Fruit fly (Drosophila melanogaster) whole organism, embryonic: ENCODE results near the gene CG7924.

Experiments
- Atf6 ChIP-seq: fragments of 200-800 bp; sonication (Bioruptor generic); IDR thresholded peaks from 2 replicates; pipeline ENCODE4 v1.3.6; 2022; ENCODE audit warnings: missing biosample characterization, missing genetic modification characterization
- Bgb ChIP-seq: fragments of 200-800 bp; sonication (Bioruptor generic); IDR thresholded peaks from 2 replicates; pipeline ENCODE4 v1.3.6; 2022; ENCODE audit warnings: missing biosample characterization, missing genetic modification characterization; ENCODE audit not compliant: partially characterized antibody
- C15 ChIP-seq: fragments of 200-800 bp; sonication (Bioruptor generic); IDR thresholded peaks from 3 replicates; pipeline ENCODE4 v1.3.6; 2022; ENCODE audit warnings: missing biosample characterization, missing genetic modification characterization
- CG10321 ChIP-seq: fragments of 200-800 bp; sonication (Bioruptor generic); IDR thresholded peaks from 2 replicates; pipeline ENCODE4 v1.3.6; 2022; ENCODE audit warnings: missing biosample characterization, missing genetic modification characterization
- CG10543 ChIP-seq: fragments of 200-800 bp; sonication (Bioruptor generic); optimal IDR thresholded peaks from 3 replicates; lab custom pipeline; 2017; ENCODE audit warnings: missing biosample characterization, mild to moderate bottlenecking, missing genetic modification characterization, moderate library complexity
- CG12299 ChIP-seq: fragments of 200-800 bp; sonication (Bioruptor generic); optimal IDR thresholded peaks from 2 replicates; lab custom pipeline; 2018; ENCODE audit warnings: missing biosample characterization, mild to moderate bottlenecking, missing genetic modification characterization
- CG12769 ChIP-seq: fragments of 200-800 bp; sonication (Bioruptor generic); optimal IDR thresholded peaks from 2 replicates; lab custom pipeline; 2019; ENCODE audit warnings: missing biosample characterization, mild to moderate bottlenecking, missing genetic modification characterization, moderate library complexity
- CG14441 ChIP-seq: fragments of 200-800 bp; sonication (Bioruptor generic); IDR thresholded peaks from 2 replicates; pipeline ENCODE4 v1.3.6; 2022; ENCODE audit warnings: missing biosample characterization, missing genetic modification characterization
- CG15479 ChIP-seq: fragments of 200-800 bp; sonication (Bioruptor generic); optimal IDR thresholded peaks from 3 replicates; lab custom pipeline; 2019; ENCODE audit warnings: missing biosample characterization, mild to moderate bottlenecking, missing genetic modification characterization, moderate library complexity
- CG15696 ChIP-seq: fragments of 200-800 bp; sonication (Bioruptor generic); optimal IDR thresholded peaks from 2 replicates; lab custom pipeline; 2019; ENCODE audit warnings: missing biosample characterization, mild to moderate bottlenecking, missing genetic modification characterization, moderate library complexity
- CG16863 ChIP-seq: fragments of 200-800 bp; sonication (Bioruptor generic); optimal IDR thresholded peaks from 3 replicates; lab custom pipeline; 2016; ENCODE audit warnings: missing biosample characterization, missing genetic modification characterization
- CG17568 ChIP-seq: fragments of 200-800 bp; sonication (Bioruptor generic); optimal IDR thresholded peaks from 2 replicates; lab custom pipeline; 2018; ENCODE audit warnings: missing biosample characterization, mild to moderate bottlenecking, missing genetic modification characterization, moderate library complexity
- CG1832 ChIP-seq: fragments of 200-800 bp; sonication (Bioruptor generic); optimal IDR thresholded peaks from 2 replicates; lab custom pipeline; 2017; ENCODE audit warnings: missing biosample characterization, mild to moderate bottlenecking, missing genetic modification characterization, inconsistent platforms
- CG18764 ChIP-seq: fragments of 200-800 bp; sonication (Bioruptor generic); optimal IDR thresholded peaks from 3 replicates; lab custom pipeline; 2016; ENCODE audit warnings: missing biosample characterization, missing genetic modification characterization
- CG2129 ChIP-seq: fragments of 200-800 bp; sonication (Bioruptor generic); IDR thresholded peaks from 2 replicates; pipeline ENCODE4 v1.3.6; 2022; ENCODE audit warnings: missing biosample characterization, missing genetic modification characterization; ENCODE audit not compliant: partially characterized antibody
- CG2199 ChIP-seq: fragments of 200-800 bp; sonication (Bioruptor generic); IDR thresholded peaks from 3 replicates; pipeline ENCODE4 v1.3.6; 2022; ENCODE audit warnings: missing biosample characterization, missing genetic modification characterization
- CG2875 ChIP-seq: fragments of 200-800 bp; sonication (Bioruptor generic); optimal IDR thresholded peaks from 2 replicates; lab custom pipeline; 2017; ENCODE audit warnings: missing biosample characterization, mild to moderate bottlenecking, missing genetic modification characterization, missing genetic modification reagents
- CG32772 ChIP-seq: fragments of 200-800 bp; sonication (Bioruptor generic); IDR thresholded peaks from 2 replicates; pipeline ENCODE4 v1.3.6; 2022; ENCODE audit warnings: missing biosample characterization, missing genetic modification characterization
- CG3995 ChIP-seq: fragments of 200-800 bp; sonication (Bioruptor generic); optimal IDR thresholded peaks from 3 replicates; lab custom pipeline; 2016; ENCODE audit warnings: missing biosample characterization, missing genetic modification characterization
- CG4328 ChIP-seq: fragments of 200-800 bp; sonication (Bioruptor generic); optimal IDR thresholded peaks from 3 replicates; lab custom pipeline; 2017; ENCODE audit warnings: missing biosample characterization, missing genetic modification reagents, missing genetic modification characterization
- CG5180 ChIP-seq: fragments of 200-800 bp; sonication (Bioruptor generic); optimal IDR thresholded peaks from 3 replicates; lab custom pipeline; 2017; ENCODE audit warnings: missing biosample characterization, missing genetic modification characterization, mild to moderate bottlenecking, moderate library complexity, missing genetic modification reagents
- CG7271 ChIP-seq: fragments of 200-800 bp; sonication (Bioruptor generic); optimal IDR thresholded peaks from 2 replicates; lab custom pipeline; 2018; ENCODE audit warnings: missing biosample characterization, mild to moderate bottlenecking, missing genetic modification characterization, moderate library complexity
- CrebB ChIP-seq: fragments of 200-800 bp; sonication (Bioruptor generic); optimal IDR thresholded peaks from 3 replicates; lab custom pipeline; 2018; ENCODE audit warnings: missing biosample characterization, mild to moderate bottlenecking, missing genetic modification characterization
- D ChIP-seq, 2 experiments: fragments of 200-800 bp in 1 of 2; fragments of >200 bp in 1 of 2; sonication (Bioruptor generic) in 1 of 2; optimal IDR thresholded peaks; 2 replicates in 1 of 2; 3 replicates in 1 of 2; lab custom pipeline; 2017; ENCODE audit warnings: mild to moderate bottlenecking in 1 of 2, missing biosample characterization in 1 of 2, missing genetic modification characterization in 1 of 2, missing genetic modification reagents in 1 of 2
- Dip3 ChIP-seq: fragments of 200-800 bp; sonication (Bioruptor generic); optimal IDR thresholded peaks from 3 replicates; lab custom pipeline; 2016; ENCODE audit warnings: missing biosample characterization, missing genetic modification characterization
- Eip74EF ChIP-seq, 2 experiments: fragments of 200-800 bp in 1 of 2; fragments of >200 bp in 1 of 2; sonication (Bioruptor generic) in 1 of 2; optimal IDR thresholded peaks; 2 replicates each; lab custom pipeline; 2017 to 2019; ENCODE audit warnings: missing biosample characterization in 2 of 2, missing genetic modification characterization in 2 of 2, mild to moderate bottlenecking in 1 of 2, moderate library complexity in 1 of 2
- HLHmδ ChIP-seq: fragments of 200-800 bp; sonication (Bioruptor generic); optimal IDR thresholded peaks from 2 replicates; lab custom pipeline; 2018; ENCODE audit warnings: missing biosample characterization, mild to moderate bottlenecking, missing genetic modification characterization, moderate library complexity
- Hmr ChIP-seq: fragments of 200-800 bp; sonication (Bioruptor generic); optimal IDR thresholded peaks from 3 replicates; lab custom pipeline; 2017; ENCODE audit warnings: mild to moderate bottlenecking, missing biosample characterization, missing genetic modification reagents, missing genetic modification characterization
- Med ChIP-seq: fragments of 200-800 bp; sonication (Bioruptor generic); peaks from one replicate; lab custom pipeline; 2016; ENCODE audit warnings: missing biosample characterization, missing genetic modification characterization, mild to moderate bottlenecking, inconsistent platforms, moderate library complexity
- Mes4 ChIP-seq: fragments of 200-800 bp; sonication (Bioruptor generic); optimal IDR thresholded peaks from 2 replicates; lab custom pipeline; 2016; ENCODE audit warnings: missing biosample characterization, missing genetic modification characterization
- Nf-YB ChIP-seq: fragments of 200-800 bp; sonication (Bioruptor generic); optimal IDR thresholded peaks from 3 replicates; lab custom pipeline; 2019; ENCODE audit warnings: missing biosample characterization, mild to moderate bottlenecking, missing genetic modification characterization, moderate library complexity
- Scr ChIP-seq: fragments of 200-800 bp; sonication (Bioruptor generic); IDR thresholded peaks from 2 replicates; pipeline ENCODE4 v1.3.6; 2022; ENCODE audit warnings: missing biosample characterization, missing genetic modification characterization; ENCODE audit not compliant: partially characterized antibody
- Sry-β ChIP-seq: fragments of 200-800 bp; sonication (Bioruptor generic); optimal IDR thresholded peaks from 2 replicates; lab custom pipeline; 2018; ENCODE audit warnings: missing biosample characterization, mild to moderate bottlenecking, missing genetic modification characterization, moderate library complexity
- btn ChIP-seq: fragments of 200-800 bp; sonication (Bioruptor generic); optimal IDR thresholded peaks from 2 replicates; lab custom pipeline; 2016; ENCODE audit warnings: missing biosample characterization, missing genetic modification characterization
- cg ChIP-seq: fragments of 200-800 bp; sonication (Bioruptor generic); optimal IDR thresholded peaks from 3 replicates; lab custom pipeline; 2019; ENCODE audit warnings: missing biosample characterization, mild to moderate bottlenecking, missing genetic modification characterization, moderate library complexity
- dmrt99B ChIP-seq: fragments of 200-800 bp; sonication (Bioruptor generic); optimal IDR thresholded peaks from 2 replicates; lab custom pipeline; 2018; ENCODE audit warnings: missing biosample characterization, mild to moderate bottlenecking, missing genetic modification characterization, moderate library complexity
- gce ChIP-seq: fragments of 200-800 bp; sonication (Bioruptor generic); IDR thresholded peaks from 3 replicates; pipeline ENCODE4 v1.3.6; 2022; ENCODE audit warnings: missing biosample characterization, missing genetic modification characterization
- kni ChIP-seq: fragments of 200-800 bp; sonication (Bioruptor generic); optimal IDR thresholded peaks from 3 replicates; lab custom pipeline; 2017; ENCODE audit warnings: mild to moderate bottlenecking, missing biosample characterization, missing genetic modification reagents, missing genetic modification characterization
- lab ChIP-seq: fragments of 200-800 bp; sonication (Bioruptor generic); optimal IDR thresholded peaks from 3 replicates; lab custom pipeline; 2017; ENCODE audit warnings: missing biosample characterization, missing genetic modification characterization, mild to moderate bottlenecking, moderate library complexity, missing genetic modification reagents
- pita ChIP-seq: fragments of 200-800 bp; sonication (Bioruptor generic); optimal IDR thresholded peaks from 2 replicates; lab custom pipeline; 2017; ENCODE audit warnings: missing biosample characterization, mild to moderate bottlenecking, missing genetic modification characterization
- row ChIP-seq: fragments of 200-800 bp; sonication (Bioruptor generic); IDR thresholded peaks from 3 replicates; pipeline ENCODE4 v1.3.6; 2022; ENCODE audit warnings: missing biosample characterization, missing genetic modification characterization
- salm ChIP-seq: fragments of 200-800 bp; sonication (Bioruptor generic); optimal IDR thresholded peaks from 2 replicates; lab custom pipeline; 2018; ENCODE audit warnings: missing biosample characterization, mild to moderate bottlenecking, missing genetic modification characterization
- sna ChIP-seq: fragments of 200-800 bp; sonication (Bioruptor generic); IDR thresholded peaks from 2 replicates; pipeline ENCODE4 v1.3.6; 2022; ENCODE audit warnings: missing biosample characterization, missing genetic modification characterization; ENCODE audit not compliant: partially characterized antibody
- sqz ChIP-seq: fragments of 200-800 bp; sonication (Bioruptor generic); optimal IDR thresholded peaks from 3 replicates; lab custom pipeline; 2018; ENCODE audit warnings: missing biosample characterization, mild to moderate bottlenecking, missing genetic modification characterization
- stwl ChIP-seq: fragments of 200-800 bp; sonication (Bioruptor generic); optimal IDR thresholded peaks from 3 replicates; lab custom pipeline; 2018; ENCODE audit warnings: missing biosample characterization, mild to moderate bottlenecking, missing genetic modification characterization, moderate library complexity
- trem ChIP-seq: fragments of 200-800 bp; optimal IDR thresholded peaks from 3 replicates; lab custom pipeline; 2019; ENCODE audit warnings: missing biosample characterization, mild to moderate bottlenecking, missing genetic modification characterization, moderate library complexity
- vvl ChIP-seq: fragments of 200-800 bp; sonication (Bioruptor generic); IDR thresholded peaks from 2 replicates; pipeline ENCODE4 v1.3.6; 2022; ENCODE audit warnings: missing biosample characterization, missing genetic modification characterization
- zf30C ChIP-seq: fragments of 200-800 bp; sonication (Bioruptor generic); optimal IDR thresholded peaks from 3 replicates; lab custom pipeline; 2018; ENCODE audit warnings: missing biosample characterization, mild to moderate bottlenecking, missing genetic modification characterization
- zfh2 ChIP-seq: fragments of 200-800 bp; sonication (Bioruptor generic); optimal IDR thresholded peaks from 2 replicates; lab custom pipeline; 2016; ENCODE audit warnings: missing biosample characterization, missing genetic modification characterization

CG7924 gene

DNA sequence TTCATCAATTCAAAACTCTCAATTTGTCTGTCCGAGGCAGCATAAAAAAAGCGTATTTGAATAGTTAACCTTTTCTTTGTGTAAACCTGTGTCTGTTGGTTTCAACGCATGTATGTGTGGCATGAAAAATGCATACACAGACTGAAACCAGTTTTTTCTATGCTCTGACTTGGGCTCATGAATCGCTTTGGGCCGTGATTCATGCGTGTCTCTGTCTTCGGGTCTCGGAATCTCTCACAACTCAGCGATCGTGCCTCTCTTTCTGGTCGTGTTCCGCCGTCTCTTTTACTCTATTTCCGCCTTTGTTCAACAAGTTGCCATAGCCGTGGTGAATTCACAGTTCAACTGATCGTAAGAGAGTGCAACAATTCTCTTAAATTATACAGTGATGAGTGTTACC, 32.3 kb upstream of the CG7924 start (continued):
- TF ChIP-seq CG15479 (GFP tag; lab: Kevin White, UChicago): peak; percentile 12
- TF ChIP-seq Nf-YB: peak; percentile 2
- peak; percentile 87 for TF ChIP-seq kni (GFP tag; lab: Kevin White, UChicago)
- TF ChIP-seq D (optimal IDR thresholded peaks at IDR 0.05; lab: Kevin White, UChicago): peak; percentile 1
- TF ChIP-seq D (GFP tag; optimal IDR thresholded peaks at IDR 0.05; lab: Kevin White, UChicago): no peak
- no peak for TF ChIP-seq pita (GFP tag; lab: Kevin White, UChicago)
- TF ChIP-seq CG14441 (GFP tag; lab: Robert Waterston, UW): no peak
- TF ChIP-seq C15: no peak
- TF ChIP-seq vvl (GFP tag; lab: Robert Waterston, UW): peak; percentile 79
- TF ChIP-seq CG10321 (GFP tag; lab: Robert Waterston, UW): peak; percentile 84
- TF ChIP-seq trem (tag; lab: Kevin White, UChicago): peak; percentile 27
- TF ChIP-seq CG2875 (GFP tag; lab: Kevin White, UChicago): no peak
- TF ChIP-seq CG3995 (GFP tag; lab: Kevin White, UChicago): no peak
- TF ChIP-seq salm: no peak
- TF ChIP-seq lab: peak; percentile 14
- peak; percentile 80 for TF ChIP-seq cg
- TF ChIP-seq CG1832 (GFP tag; lab: Kevin White, UChicago): no peak
- TF ChIP-seq Bgb (GFP tag; lab: Robert Waterston, UW): peak; percentile 73; the same call in 1 of the 2 replicates
- TF ChIP-seq HLHmδ: peak; percentile 20
- no peak for TF ChIP-seq CG12299 (tag; lab: Kevin White, UChicago)
- no peak for TF ChIP-seq CG32772 (GFP tag; lab: Robert Waterston, UW)
- no peak for TF ChIP-seq Dip3 (GFP tag; lab: Kevin White, UChicago)
- TF ChIP-seq btn (GFP tag; lab: Kevin White, UChicago): no peak
- TF ChIP-seq CG2129 (GFP tag; lab: Robert Waterston, UW): no peak
- peak; percentile 92 for TF ChIP-seq sqz (GFP tag; lab: Kevin White, UChicago)
- TF ChIP-seq CG2199: peak; percentile 93
- peak; percentile 13 for TF ChIP-seq stwl (tag; lab: Kevin White, UChicago)
- no peak for TF ChIP-seq CG4328 (GFP tag; lab: Kevin White, UChicago)
- no peak for TF ChIP-seq zfh2
- no peak for TF ChIP-seq CrebB (tag; lab: Kevin White, UChicago)
- TF ChIP-seq sna (GFP tag; lab: Robert Waterston, UW): no peak
- TF ChIP-seq CG16863: no peak
- TF ChIP-seq Eip74EF (GFP tag; optimal IDR thresholded peaks at IDR 0.05; lab: Kevin White, UChicago): peak in 1 of 2 experiments; percentile 54
- no peak for TF ChIP-seq CG15696 (tag; lab: Kevin White, UChicago)
- no peak for TF ChIP-seq Scr
- no peak for TF ChIP-seq CG7271 (tag; lab: Kevin White, UChicago)
- TF ChIP-seq gce (GFP tag; lab: Robert Waterston, UW): 0 out of 3 replicates have a peak, but pooled peaks have one; percentile 12
- TF ChIP-seq Sry-β (GFP tag; lab: Kevin White, UChicago): peak; percentile 62
- TF ChIP-seq Mes4 (GFP tag; lab: Kevin White, UChicago): no peak
- no peak for TF ChIP-seq CG18764 (GFP tag; lab: Kevin White, UChicago)
- no peak for TF ChIP-seq Hmr (GFP tag; lab: Kevin White, UChicago)
- 0 out of 2 replicates have a peak, but pooled peaks have one; percentile 27 for TF ChIP-seq Atf6
- TF ChIP-seq CG10543 (GFP tag; lab: Kevin White, UChicago): peak; percentile 55
- no peak for TF ChIP-seq dmrt99B
- TF ChIP-seq Med (GFP tag; lab: Kevin White, UChicago): peak; percentile 54
- TF ChIP-seq zf30C: no peak
- peak; percentile 65 for TF ChIP-seq CG5180
- peak; percentile 32; the same call in 1 of the 3 replicates for TF ChIP-seq row (GFP tag; lab: Robert Waterston, UW)
- TF ChIP-seq CG12769 (tag; lab: Kevin White, UChicago): peak; percentile 44
- peak; percentile 15 for TF ChIP-seq CG17568
